Worm (Caenorhabditis elegans) whole organism, L4/young adult: Measurements from ENCODE around the gene ttr-21.
A peak's percentile ranks its signal among the peaks of the same experiment; 100 is the strongest.

Experiments
- W03F9.2 ChIP-seq: fragments of 150-350 bp; optimal IDR thresholded peaks from 2 replicates; lab custom pipeline; 2014; ENCODE audit warnings: missing biosample characterization, missing genetic modification characterization
- dao-5 ChIP-seq: sonication (generic microtip); optimal IDR thresholded peaks from 2 replicates; lab custom pipeline; 2016; ENCODE audit warnings: missing genotype, missing genetic modification characterization, moderate library complexity, missing compliant biosample characterization
- him-1 ChIP-seq: sonication (generic microtip); optimal IDR thresholded peaks from 2 replicates; lab custom pipeline; 2016; ENCODE audit warnings: missing genotype, missing genetic modification reagents, missing genetic modification characterization, missing compliant biosample characterization

ttr-21 gene

DNA sequence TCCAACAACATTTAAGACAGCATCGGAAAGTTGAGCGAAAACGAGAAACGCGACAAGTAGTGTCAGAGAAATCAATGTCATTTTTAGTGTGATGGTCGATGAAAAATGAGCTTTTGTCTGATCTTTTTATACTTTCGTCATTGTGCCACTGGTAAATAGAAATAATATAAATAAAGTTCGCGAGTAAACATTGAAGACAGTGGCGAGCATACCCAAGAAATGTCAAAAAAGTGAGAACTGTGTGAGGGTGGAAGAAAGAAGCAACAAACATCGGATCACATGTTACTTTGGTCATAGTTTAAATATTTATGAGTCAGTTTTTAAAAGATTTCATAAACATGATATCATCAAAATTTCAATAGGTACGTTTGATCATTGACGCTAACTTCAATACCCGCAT is at the start of gene ttr-21:
TSS of gene ttr-21 (minus strand) at position 100 of the 400 bp plus-strand sequence.
- no peak for TF ChIP-seq dao-5

DNA sequence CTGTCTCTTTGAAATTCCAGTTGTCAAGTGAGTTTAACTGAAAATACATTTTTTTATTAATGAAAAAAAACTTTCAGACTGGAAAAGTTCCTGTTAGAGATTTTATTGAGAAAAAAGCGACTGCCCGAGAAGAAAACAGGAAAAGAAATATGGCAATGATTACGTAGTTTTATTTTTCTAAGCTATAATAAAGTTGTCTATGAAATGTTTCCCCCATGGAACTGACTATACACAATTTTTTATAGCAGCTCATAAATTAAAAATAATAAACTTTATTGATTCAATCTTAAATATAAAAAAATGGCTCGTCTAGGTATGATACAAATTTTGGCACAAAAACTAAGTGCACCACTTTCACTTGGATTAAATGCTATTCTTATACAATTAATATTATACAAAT is 48.3 kb upstream of the ttr-21 start, which contains the start of gene C06B3.1:
TSS of gene C06B3.1 (plus strand) at position 301 of the 400 bp plus-strand sequence.
- TF ChIP-seq W03F9.2 (tag; lab: Kevin White, UChicago) (no peak), him-1 (no peak), dao-5 (no peak)

- TF ChIP-seq dao-5, result no peak
- no peak for TF ChIP-seq W03F9.2 (tag; lab: Kevin White, UChicago)
- no peak for TF ChIP-seq him-1
Observed at ce11 chrV:13899213-13899612, 45.0 kb upstream of the ttr-21 start, which contains the start of gene oac-3. TSS of gene oac-3 (plus strand) at chrV:13899513.

ce11 chrV:13898356-13898755 is 44.2 kb upstream of the ttr-21 start, which contains the start of gene cyp-35C1:
TSS of gene cyp-35C1 (minus strand) at chrV:13898487.
- TF ChIP-seq W03F9.2 (tag; lab: Kevin White, UChicago) (no peak), him-1 (no peak), dao-5 (no peak)

- TF ChIP-seq him-1 (no peak), dao-5 (no peak), W03F9.2 (tag; lab: Kevin White, UChicago) (no peak)
Observed at ce11 chrV:13893583-13893982, 39.4 kb upstream of the ttr-21 start.

- TF ChIP-seq W03F9.2 (tag; lab: Kevin White, UChicago) (no peak), dao-5 (no peak), him-1 (no peak)
Observed at ce11 chrV:13892457-13893375, 38.5 kb upstream of the ttr-21 start, which contains the start of gene sptl-3. TSS of gene sptl-3 (plus strand) at chrV:13893325.

DNA sequence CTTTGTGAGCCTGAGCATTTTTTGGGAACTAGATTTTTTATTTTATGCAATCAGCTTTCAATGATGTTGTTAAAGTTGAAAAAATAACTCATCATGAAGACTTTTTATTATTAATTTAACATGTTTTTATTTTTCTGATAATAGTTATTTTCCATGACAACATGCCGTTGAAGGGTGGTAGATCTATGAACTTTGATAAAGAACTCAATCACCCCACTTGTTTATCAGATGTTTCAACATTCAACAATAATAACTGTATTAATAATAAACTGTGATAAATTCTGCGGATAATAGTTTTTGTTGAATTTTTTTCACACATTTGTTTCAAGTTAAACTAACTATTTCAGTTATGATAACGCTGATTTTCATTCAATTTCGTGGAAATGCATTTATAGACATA is 37.3 kb upstream of the ttr-21 start:
- TF ChIP-seq him-1 (no peak), W03F9.2 (tag; lab: Kevin White, UChicago) (peak; percentile 12), dao-5 (no peak)

DNA sequence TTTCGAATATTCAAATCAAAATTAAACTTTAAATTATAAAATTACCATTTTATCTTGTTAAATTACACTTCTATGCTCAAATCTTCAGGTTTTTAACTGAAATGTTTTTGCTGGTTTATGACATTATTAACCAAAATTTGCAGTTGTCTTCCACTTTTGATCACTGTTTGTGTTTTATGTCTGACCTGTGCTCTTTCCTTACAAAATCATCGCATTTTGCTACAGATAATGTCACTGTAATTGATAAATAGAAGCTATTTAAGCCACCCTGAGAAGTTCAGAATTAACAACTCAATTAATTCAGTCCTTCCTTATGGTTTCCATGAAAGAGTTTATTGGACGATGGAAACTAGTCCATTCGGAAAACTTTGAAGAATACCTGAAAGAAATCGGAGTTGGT is 36.3 kb upstream of the ttr-21 start, which contains the start of gene lbp-8:
TSS of gene lbp-8 (plus strand) at position 301 of the 400 bp plus-strand sequence.
- TF ChIP-seq him-1 (no peak), dao-5 (no peak), W03F9.2 (tag; lab: Kevin White, UChicago) (no peak)

ce11 chrV:13889516-13889915 is 35.3 kb upstream of the ttr-21 start, which contains the start of gene spp-12:
TSS of gene spp-12 (plus strand) at chrV:13889816.
- TF ChIP-seq W03F9.2 (tag; lab: Kevin White, UChicago), result no peak
- TF ChIP-seq dao-5, result no peak

ce11 chrV:13887358-13887757 is 33.2 kb upstream of the ttr-21 start, which contains the start of gene srsx-19:
TSS of gene srsx-19 (plus strand) at chrV:13887658.
- no peak for TF ChIP-seq W03F9.2 (tag; lab: Kevin White, UChicago)
- no peak for TF ChIP-seq him-1
- TF ChIP-seq dao-5, result no peak

ce11 chrV:13880607-13881006 is 26.4 kb upstream of the ttr-21 start, which contains the start of gene T22G5.3:
TSS of gene T22G5.3 (plus strand) at chrV:13880907.
- TF ChIP-seq him-1, result no peak
- TF ChIP-seq W03F9.2 (tag; lab: Kevin White, UChicago), result no peak
- TF ChIP-seq dao-5, result no peak

DNA sequence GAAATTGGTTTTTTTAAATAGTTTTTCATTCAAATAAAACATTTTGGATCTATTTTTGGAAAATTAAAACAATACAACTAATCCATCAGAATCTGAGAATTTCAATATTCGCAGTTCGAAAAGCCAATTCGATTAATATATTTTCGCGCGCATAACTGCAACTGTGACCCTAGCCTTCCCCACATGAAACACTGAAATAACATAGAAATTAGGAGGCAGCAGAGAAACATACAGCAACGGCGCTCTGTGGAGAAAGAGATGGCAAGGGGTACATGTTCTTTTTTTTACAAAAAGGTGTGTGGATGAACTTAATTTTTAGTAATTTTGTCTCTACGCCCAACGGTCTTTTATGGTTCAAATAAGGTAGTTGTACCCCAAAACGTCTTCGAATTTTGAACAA is 26.0 kb upstream of the ttr-21 start:
- no peak for TF ChIP-seq W03F9.2 (tag; lab: Kevin White, UChicago)
- TF ChIP-seq him-1, result no peak
- TF ChIP-seq dao-5, result no peak

DNA sequence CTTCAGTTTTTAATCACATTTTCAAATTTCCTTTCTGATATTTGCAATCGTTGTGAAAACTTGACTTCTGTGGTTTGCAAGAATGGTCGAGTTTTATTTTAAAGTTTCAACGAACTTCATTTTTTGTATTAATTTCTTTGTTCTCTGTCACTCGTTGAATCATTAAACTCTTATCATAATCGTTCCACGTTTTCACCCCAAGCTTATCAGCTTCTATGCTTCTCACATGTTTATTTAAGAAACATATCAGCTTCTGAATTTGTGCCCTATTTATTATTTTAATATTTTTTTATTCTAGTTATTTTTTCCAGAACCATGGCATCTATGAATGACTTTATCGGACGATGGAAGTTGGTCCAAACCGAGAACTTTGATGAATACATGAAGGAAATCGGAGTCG is 25.0 kb upstream of the ttr-21 start, which contains the start of gene lbp-7:
TSS of gene lbp-7 (plus strand) at position 312 of the 400 bp plus-strand sequence.
- TF ChIP-seq dao-5, result no peak
- TF ChIP-seq W03F9.2 (tag; lab: Kevin White, UChicago), result no peak
- TF ChIP-seq him-1, result no peak

DNA sequence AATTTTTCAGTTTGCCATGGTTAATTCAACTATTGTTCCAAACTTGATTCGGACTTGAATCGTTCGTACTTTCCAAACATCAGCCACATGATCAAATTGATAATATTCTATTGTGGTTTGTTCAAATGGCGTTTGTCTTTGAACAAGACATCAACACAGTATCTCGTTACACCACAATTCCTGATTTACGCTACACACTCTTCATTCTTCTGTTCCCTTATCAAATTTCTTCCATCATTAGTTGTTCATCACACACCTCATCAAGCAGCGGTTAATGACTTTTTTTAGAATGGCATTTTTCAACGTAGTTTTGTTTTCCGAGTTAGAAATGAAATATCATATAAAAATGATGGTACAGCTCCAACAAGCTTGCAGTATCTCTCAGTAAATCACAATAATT is 24.0 kb upstream of the ttr-21 start:
- TF ChIP-seq W03F9.2 (tag; lab: Kevin White, UChicago) (no peak), him-1 (no peak), dao-5 (no peak)

- TF ChIP-seq dao-5, result no peak
- TF ChIP-seq W03F9.2 (tag; lab: Kevin White, UChicago), result no peak
- TF ChIP-seq him-1, result no peak
Observed at ce11 chrV:13876529-13876928, 22.3 kb upstream of the ttr-21 start, which contains the start of gene T22G5.1. TSS of gene T22G5.1 (plus strand) at chrV:13876829.
